Worm (Caenorhabditis elegans) whole organism, L2 larva: ENCODE data around the gene C29F9.6.

Experiments
- C34F6.9 ChIP-seq: fragments of 150-350 bp; optimal IDR thresholded peaks from 2 replicates; lab custom pipeline; 2014; ENCODE audit warnings: missing biosample characterization, missing genetic modification characterization
- F13H6.1 ChIP-seq: sonication (generic microtip); optimal IDR thresholded peaks from 2 replicates; lab custom pipeline; 2016; ENCODE audit warnings: missing genetic modification characterization, missing compliant biosample characterization
- R02D3.7 ChIP-seq: fragments of 150-350 bp; optimal IDR thresholded peaks from 2 replicates; lab custom pipeline; 2014; ENCODE audit warnings: missing biosample characterization, missing genetic modification characterization
- Y55F3AM.14 ChIP-seq: fragments of 200-800 bp; sonication (Bioruptor generic); optimal IDR thresholded peaks from 2 replicates; lab custom pipeline; 2018; ENCODE audit warnings: mild to moderate bottlenecking, missing genetic modification characterization, missing compliant biosample characterization
- ZK546.5 ChIP-seq: sonication (generic microtip); optimal IDR thresholded peaks from 2 replicates; lab custom pipeline; 2017; ENCODE audit warnings: missing biosample characterization, missing genetic modification characterization
- alr-1 ChIP-seq: fragments of 150-350 bp; optimal IDR thresholded peaks from 2 replicates; lab custom pipeline; 2014; ENCODE audit warnings: missing biosample characterization, missing genetic modification characterization
- aly-2 ChIP-seq: fragments of 150-350 bp; optimal IDR thresholded peaks from 2 replicates; lab custom pipeline; 2014; ENCODE audit warnings: missing biosample characterization, missing genetic modification characterization
- ama-1 ChIP-seq: fragments of 150-350 bp; optimal IDR thresholded peaks from 2 replicates; lab custom pipeline; 2018; ENCODE audit warnings: inconsistent platforms
- blmp-1 ChIP-seq: sonication (generic microtip); optimal IDR thresholded peaks from 2 replicates; lab custom pipeline; 2017; ENCODE audit warnings: missing genetic modification characterization, mild to moderate bottlenecking, missing compliant biosample characterization, antibody characterized with exemption, moderate library complexity; ENCODE audit not compliant: insufficient read depth
- ceh-16 ChIP-seq: fragments of 150-350 bp; optimal IDR thresholded peaks from 2 replicates; lab custom pipeline; 2014; ENCODE audit warnings: missing biosample characterization, missing genetic modification characterization
- ceh-82 ChIP-seq: fragments of 150-350 bp; optimal IDR thresholded peaks from 2 replicates; lab custom pipeline; 2014; ENCODE audit warnings: missing biosample characterization, missing genetic modification characterization
- crh-2 ChIP-seq: sonication (generic microtip); optimal IDR thresholded peaks from 2 replicates; lab custom pipeline; 2017; ENCODE audit warnings: missing biosample characterization, missing genetic modification characterization
- dmd-4 ChIP-seq: sonication (generic microtip); optimal IDR thresholded peaks from 2 replicates; lab custom pipeline; 2017; ENCODE audit warnings: missing biosample characterization, missing genetic modification characterization
- egl-27 ChIP-seq: sonication (generic microtip); optimal IDR thresholded peaks from 3 replicates; lab custom pipeline; 2017; ENCODE audit warnings: missing biosample characterization, missing genetic modification reagents, missing genetic modification characterization
- elt-1 ChIP-seq: fragments of 150-350 bp; optimal IDR thresholded peaks from 2 replicates; lab custom pipeline; 2014; ENCODE audit warnings: missing biosample characterization, missing genetic modification characterization
- elt-3 ChIP-seq: sonication (generic microtip); optimal IDR thresholded peaks from 2 replicates; lab custom pipeline; 2017; ENCODE audit warnings: missing biosample characterization, missing genetic modification characterization
- fos-1 ChIP-seq: fragments of 150-350 bp; optimal IDR thresholded peaks from 2 replicates; lab custom pipeline; 2014; ENCODE audit warnings: missing biosample characterization, missing genetic modification characterization
- gmeb-1 ChIP-seq: fragments of 150-350 bp; optimal IDR thresholded peaks from 2 replicates; lab custom pipeline; 2014; ENCODE audit warnings: missing biosample characterization, missing genetic modification characterization
- lin-11 ChIP-seq: fragments of 150-350 bp; sonication (generic microtip); optimal IDR thresholded peaks from 2 replicates; lab custom pipeline; 2014; ENCODE audit warnings: missing biosample characterization, missing genetic modification characterization, inconsistent platforms, mixed read lengths
- lin-13 ChIP-seq: fragments of 150-350 bp; optimal IDR thresholded peaks from 2 replicates; lab custom pipeline; 2014; ENCODE audit warnings: missing biosample characterization, missing genetic modification reagents, missing genetic modification characterization
- mdl-1 ChIP-seq, 2 experiments: fragments of 150-350 bp in 1 of 2; sonication (generic microtip) in 1 of 2; optimal IDR thresholded peaks; 2 replicates each; lab custom pipeline; 2017; ENCODE audit warnings: missing biosample characterization in 2 of 2, missing genetic modification characterization in 2 of 2
- nhr-10 ChIP-seq: sonication (generic microtip); optimal IDR thresholded peaks from 2 replicates; lab custom pipeline; 2017; ENCODE audit warnings: missing biosample characterization, missing genetic modification characterization
- nhr-11 ChIP-seq: fragments of 150-350 bp; optimal IDR thresholded peaks from 2 replicates; lab custom pipeline; 2014; ENCODE audit warnings: missing biosample characterization, missing genetic modification characterization
- nhr-12 ChIP-seq: fragments of 150-350 bp; optimal IDR thresholded peaks from 2 replicates; lab custom pipeline; 2014; ENCODE audit warnings: missing biosample characterization, missing genetic modification characterization
- nhr-23 ChIP-seq: fragments of 150-350 bp; optimal IDR thresholded peaks from 2 replicates; lab custom pipeline; 2014; ENCODE audit warnings: missing biosample characterization, missing genetic modification reagents, missing genetic modification characterization
- nhr-237 ChIP-seq: fragments of 150-350 bp; optimal IDR thresholded peaks from 2 replicates; lab custom pipeline; 2014; ENCODE audit warnings: missing biosample characterization, missing genetic modification characterization
- nhr-25 ChIP-seq: fragments of 150-350 bp; sonication (generic microtip); optimal IDR thresholded peaks from 3 replicates; lab custom pipeline; 2014; ENCODE audit warnings: missing biosample characterization, missing genetic modification characterization
- nhr-6 ChIP-seq: fragments of 150-350 bp; optimal IDR thresholded peaks from 2 replicates; lab custom pipeline; 2014; ENCODE audit warnings: missing biosample characterization, missing genetic modification characterization
- nhr-77 ChIP-seq: fragments of 150-350 bp; optimal IDR thresholded peaks from 2 replicates; lab custom pipeline; 2014; ENCODE audit warnings: missing biosample characterization, missing genetic modification characterization
- sem-4 ChIP-seq: fragments of 150-350 bp; optimal IDR thresholded peaks from 2 replicates; lab custom pipeline; 2014; ENCODE audit warnings: missing biosample characterization, missing genetic modification reagents, missing genetic modification characterization
- sma-3 ChIP-seq: sonication (generic microtip); optimal IDR thresholded peaks from 2 replicates; lab custom pipeline; 2016; ENCODE audit warnings: missing genetic modification reagents, missing genetic modification characterization, missing compliant biosample characterization
- sma-9 ChIP-seq, 2 experiments: fragments of 150-350 bp in 1 of 2; sonication (generic microtip) in 1 of 2; optimal IDR thresholded peaks; 2 replicates each; lab custom pipeline; 2014 to 2016; ENCODE audit warnings: missing genetic modification characterization in 2 of 2, mild to moderate bottlenecking in 1 of 2, missing biosample characterization in 1 of 2, missing compliant biosample characterization in 1 of 2, missing genetic modification reagents in 1 of 2, moderate library complexity in 1 of 2
- snpc-4 ChIP-seq: fragments of 150-350 bp; optimal IDR thresholded peaks from 2 replicates; lab custom pipeline; 2014; ENCODE audit warnings: missing biosample characterization, missing genetic modification characterization
- unc-39 ChIP-seq: fragments of 150-350 bp; optimal IDR thresholded peaks from 2 replicates; lab custom pipeline; 2014; ENCODE audit warnings: missing biosample characterization, missing genetic modification characterization
- unc-55 ChIP-seq: fragments of 150-350 bp; sonication (generic microtip); optimal IDR thresholded peaks from 3 replicates; lab custom pipeline; 2014; ENCODE audit warnings: missing biosample characterization, missing genetic modification reagents, missing genetic modification characterization
- zag-1 ChIP-seq: fragments of 150-350 bp; optimal IDR thresholded peaks from 2 replicates; lab custom pipeline; 2014; ENCODE audit warnings: missing biosample characterization, missing genetic modification characterization
- ztf-1 ChIP-seq: fragments of 200-800 bp; sonication (Bioruptor generic); conservative IDR thresholded peaks from 2 replicates; pipeline ENCODE4 v1.3.6; 2022; ENCODE audit warnings: missing genetic modification characterization, missing compliant biosample characterization
- ztf-11 ChIP-seq: sonication (generic microtip); optimal IDR thresholded peaks from 2 replicates; lab custom pipeline; 2017; ENCODE audit warnings: missing biosample characterization, missing genetic modification characterization

The C29F9.6 gene

DNA sequence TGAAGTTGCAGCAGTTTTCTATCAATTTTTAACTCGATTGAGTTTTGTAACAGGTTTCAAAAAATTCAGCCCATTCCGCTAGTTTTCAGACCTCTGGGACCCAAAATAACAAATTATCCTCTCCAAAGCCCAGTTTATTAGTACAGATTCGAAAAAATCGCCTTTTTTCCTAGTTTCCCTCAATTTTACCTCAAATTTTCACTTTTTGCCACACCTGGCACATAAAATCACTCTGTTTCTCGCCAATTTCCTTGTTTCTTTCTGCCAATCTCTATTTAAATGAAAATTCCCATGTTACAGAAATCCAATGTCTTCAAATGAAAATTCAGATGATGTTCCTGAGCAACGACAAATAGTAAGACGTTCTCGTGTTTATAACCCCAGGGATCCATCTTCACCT is 17.4 kb downstream of the C29F9.6 start, which contains the start of gene pals-22:
Gene pals-22, plus strand, starts transcription at position 301 of the 400 bp plus-strand sequence.
- no peak for TF ChIP-seq sma-3 (GFP tag; lab: Kevin White, UChicago)
- TF ChIP-seq nhr-23 (tag; lab: Kevin White, UChicago), result no peak
- no peak for TF ChIP-seq snpc-4
- TF ChIP-seq C34F6.9 (tag; lab: Kevin White, UChicago), result no peak
- TF ChIP-seq ceh-16 (tag; lab: Kevin White, UChicago), result no peak
- TF ChIP-seq blmp-1, result no peak
- no peak for TF ChIP-seq nhr-12 (tag; lab: Kevin White, UChicago)
- no peak for TF ChIP-seq mdl-1 (tag; optimal IDR thresholded peaks at IDR 0.05; lab: Kevin White, UChicago)
- TF ChIP-seq ztf-11, result no peak
- no peak for TF ChIP-seq ZK546.5 (tag; lab: Kevin White, UChicago)
- TF ChIP-seq nhr-10 (tag; lab: Kevin White, UChicago), result no peak
- no peak for TF ChIP-seq ama-1
- no peak for TF ChIP-seq aly-2
- TF ChIP-seq sem-4 (tag; lab: Kevin White, UChicago), result no peak
- no peak for TF ChIP-seq ztf-1
- no peak for TF ChIP-seq F13H6.1

DNA sequence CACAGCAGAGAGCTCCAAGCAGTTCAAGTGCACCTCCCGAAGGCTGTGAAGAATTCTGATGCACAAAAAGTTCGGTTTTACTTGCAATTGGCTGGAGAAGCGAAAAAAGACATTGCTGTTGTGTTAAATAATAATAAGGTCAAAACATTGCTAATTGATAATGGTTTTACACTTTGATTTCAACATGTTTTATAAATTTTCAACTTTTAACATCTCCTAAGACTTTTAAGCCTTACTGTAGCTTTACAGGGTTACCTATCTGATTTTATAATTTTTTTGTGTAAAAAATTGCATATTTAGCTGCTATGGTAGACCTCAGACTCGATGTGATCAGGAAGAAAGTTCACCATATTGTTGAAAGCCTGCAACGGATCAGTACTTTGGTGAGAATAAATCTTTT is 19.5 kb downstream of the C29F9.6 start, which contains the start of gene pals-25:
Gene pals-25, plus strand, starts transcription at position 301 of the 400 bp plus-strand sequence.
- TF ChIP-seq unc-39 (tag; lab: Kevin White, UChicago) (no peak), R02D3.7 (tag; lab: Kevin White, UChicago) (no peak), Y55F3AM.14 (no peak), nhr-6 (tag; lab: Kevin White, UChicago) (no peak), ztf-11 (no peak), egl-27 (no peak), nhr-77 (tag; lab: Kevin White, UChicago) (no peak), nhr-25 (tag; lab: Kevin White, UChicago) (no peak), zag-1 (tag; lab: Kevin White, UChicago) (no peak), elt-1 (tag; lab: Kevin White, UChicago) (no peak), fos-1 (no peak), C34F6.9 (tag; lab: Kevin White, UChicago) (no peak), lin-13 (GFP tag; lab: Kevin White, UChicago) (no peak), ZK546.5 (tag; lab: Kevin White, UChicago) (no peak), dmd-4 (tag; lab: Kevin White, UChicago) (no peak), snpc-4 (no peak), F13H6.1 (no peak)

DNA sequence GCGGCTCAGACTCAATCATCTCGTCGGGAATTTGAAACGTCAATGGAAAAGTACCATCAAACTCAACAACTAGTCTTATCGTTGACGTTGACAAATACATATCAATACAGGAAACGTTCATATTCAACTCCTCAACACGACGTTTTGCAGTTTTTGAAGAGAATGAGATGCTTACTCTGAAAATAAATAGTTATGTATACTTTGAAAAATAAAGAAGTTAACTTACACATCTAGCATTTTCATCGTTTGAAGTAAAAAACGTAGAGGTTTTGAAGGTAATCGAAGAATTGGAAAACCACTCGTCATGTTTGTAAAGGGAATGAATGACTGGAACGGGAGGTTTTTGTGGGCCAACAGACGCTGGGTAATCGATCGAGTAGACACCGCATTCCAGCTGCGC is 26.2 kb downstream of the C29F9.6 start, which contains the start of gene fbxb-81:
Gene fbxb-81, minus strand, starts transcription at position 314 of the 400 bp plus-strand sequence.
- no peak for TF ChIP-seq dmd-4 (tag; lab: Kevin White, UChicago)
- TF ChIP-seq mdl-1 (tag; optimal IDR thresholded peaks at IDR 0.05; lab: Kevin White, UChicago), result no peak
- TF ChIP-seq unc-39 (tag; lab: Kevin White, UChicago), result no peak
- no peak for TF ChIP-seq ceh-16 (tag; lab: Kevin White, UChicago)
- TF ChIP-seq nhr-23 (tag; lab: Kevin White, UChicago), result no peak
- TF ChIP-seq sma-3 (GFP tag; lab: Kevin White, UChicago), result no peak
- TF ChIP-seq crh-2 (tag; lab: Kevin White, UChicago), result no peak
- no peak for TF ChIP-seq ceh-82 (tag; lab: Kevin White, UChicago)
- TF ChIP-seq nhr-25 (tag; lab: Kevin White, UChicago), result no peak
- no peak for TF ChIP-seq nhr-12 (tag; lab: Kevin White, UChicago)
- no peak for TF ChIP-seq sem-4 (tag; lab: Kevin White, UChicago)
- TF ChIP-seq ZK546.5 (tag; lab: Kevin White, UChicago), result no peak

DNA sequence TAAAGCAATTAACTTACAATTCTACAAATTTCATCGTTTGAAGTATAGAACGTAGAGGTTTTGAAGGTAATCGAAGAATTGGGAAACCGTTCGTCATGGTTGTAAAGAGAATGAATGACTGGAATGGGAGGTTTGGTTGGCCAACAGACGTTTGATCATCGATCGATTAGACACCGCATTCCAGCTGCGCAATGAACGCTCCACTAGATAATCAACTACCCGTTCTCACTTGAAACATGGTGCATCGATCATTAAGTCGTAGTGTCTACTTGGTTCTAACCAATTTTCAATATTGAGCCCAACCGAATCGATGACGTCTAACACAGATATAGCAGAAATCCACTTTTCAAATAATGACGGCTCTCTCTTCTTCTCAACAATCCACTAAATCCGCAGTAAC is 28.4 kb downstream of the C29F9.6 start, which contains the start of gene fbxb-82:
Gene fbxb-82, minus strand, starts transcription at position 101 of the 400 bp plus-strand sequence.
- no peak for TF ChIP-seq elt-3 (tag; lab: Kevin White, UChicago)
- TF ChIP-seq sma-9 (GFP tag; optimal IDR thresholded peaks at IDR 0.05; lab: Kevin White, UChicago), result no peak
- TF ChIP-seq sma-9 (tag; optimal IDR thresholded peaks at IDR 0.05; lab: Kevin White, UChicago), result no peak
- no peak for TF ChIP-seq aly-2
- no peak for TF ChIP-seq unc-39 (tag; lab: Kevin White, UChicago)
- TF ChIP-seq lin-11 (tag; lab: Kevin White, UChicago), result no peak
- TF ChIP-seq mdl-1 (tag; optimal IDR thresholded peaks at IDR 0.05; lab: Kevin White, UChicago), result no peak
- no peak for TF ChIP-seq gmeb-1 (tag; lab: Kevin White, UChicago)
- no peak for TF ChIP-seq nhr-6 (tag; lab: Kevin White, UChicago)
- no peak for TF ChIP-seq nhr-11
- TF ChIP-seq sma-3 (GFP tag; lab: Kevin White, UChicago), result no peak
- no peak for TF ChIP-seq nhr-77 (tag; lab: Kevin White, UChicago)
- TF ChIP-seq unc-55 (GFP tag; lab: Kevin White, UChicago), result no peak
- no peak for TF ChIP-seq alr-1 (tag; lab: Kevin White, UChicago)
- TF ChIP-seq dmd-4 (tag; lab: Kevin White, UChicago), result no peak
- TF ChIP-seq nhr-237, result no peak
- no peak for TF ChIP-seq snpc-4
